Worm (Caenorhabditis elegans) whole organism, midembryonic: Measurements from ENCODE around the gene csp-2.

Experiments
- T22C8.4 ChIP-seq: fragments of 200-800 bp; sonication (Bioruptor generic); IDR thresholded peaks from 2 replicates; pipeline ENCODE4 v1.3.6; 2022; ENCODE audit warnings: missing genetic modification characterization, missing compliant biosample characterization
- flt-1 ChIP-seq: fragments of 200-800 bp; sonication (Bioruptor generic); IDR thresholded peaks from 2 replicates; pipeline ENCODE4 v1.3.6; 2022; ENCODE audit warnings: missing genetic modification characterization, missing compliant biosample characterization
- med-1 ChIP-seq: sonication (generic microtip); optimal IDR thresholded peaks from 2 replicates; lab custom pipeline; 2017; ENCODE audit warnings: missing genetic modification characterization, mild to moderate bottlenecking, missing compliant biosample characterization, antibody characterized with exemption, missing genetic modification reagents; ENCODE audit not compliant: insufficient read depth
- tab-1 ChIP-seq: fragments of 200-800 bp; sonication (Bioruptor generic); IDR thresholded peaks from 2 replicates; pipeline ENCODE4 v1.3.6; 2022; ENCODE audit warnings: missing genetic modification characterization, missing compliant biosample characterization
- ztf-29 ChIP-seq: fragments of 200-800 bp; sonication (Bioruptor generic); IDR thresholded peaks from 2 replicates; pipeline ENCODE4 v1.3.6; 2022; ENCODE audit warnings: missing genetic modification reagents, missing genetic modification characterization, missing compliant biosample characterization

DNA sequence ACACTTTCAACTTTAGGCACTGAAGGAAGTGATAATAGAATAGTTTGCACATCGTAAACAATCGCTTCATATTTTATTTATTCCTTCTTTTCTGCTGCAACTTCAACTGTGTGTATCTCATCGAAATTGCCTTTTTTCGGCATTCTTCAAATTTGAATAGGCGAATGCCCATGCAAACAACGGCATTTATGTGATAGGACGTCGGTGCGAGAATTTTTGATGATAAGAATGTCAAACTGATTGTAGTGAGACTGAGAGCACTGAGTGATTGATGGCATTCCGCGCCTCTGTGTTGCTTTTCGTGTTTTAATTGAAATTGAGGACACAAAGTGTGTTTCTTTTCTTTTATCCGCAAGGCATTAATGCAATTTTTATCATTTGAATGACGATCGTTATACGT is 23.3 kb downstream of the csp-2 start:
- TF ChIP-seq flt-1 (no peak), tab-1 (GFP tag; lab: Robert Waterston, UW) (no peak), med-1 (GFP tag; lab: Kevin White, UChicago) (no peak), ztf-29 (GFP tag; lab: Robert Waterston, UW) (no peak), T22C8.4 (GFP tag; lab: Robert Waterston, UW) (no peak)
